Fruit fly (Drosophila melanogaster) ovary, adult (tissue): Measurements from ENCODE around the gene Patr-1.

Experiments
- CG17801 ChIP-seq: fragments of 200-800 bp; optimal IDR thresholded peaks from 2 replicates; lab custom pipeline; 2019; ENCODE audit warnings: missing biosample characterization, mild to moderate bottlenecking, missing genetic modification characterization, moderate library complexity; ENCODE audit not compliant: partially characterized antibody

The Patr-1 gene

dm6 chr3R:17042838-17043569, at the start of gene Patr-1, which contains the start of gene bdwf:
Gene Patr-1, plus strand, starts transcription at chr3R:17043564.
Gene bdwf, minus strand, starts transcription at chr3R:17043136.
- TF ChIP-seq CG17801 (GFP tag; lab: Kevin White, UChicago), result no peak

dm6 chr3R:16996059-16996959, 47.1 kb upstream of the Patr-1 start, which contains the start of the genes EMC2A and CG3534:
Gene EMC2A, minus strand, starts transcription at chr3R:16996071.
Gene CG3534, plus strand, starts transcription at chr3R:16996446.
- TF ChIP-seq CG17801 (GFP tag; lab: Kevin White, UChicago), result no peak

dm6 chr3R:17002218-17003110, 40.9 kb upstream of the Patr-1 start, which contains the start of the genes Sf3a1 and Irc:
Gene Sf3a1, minus strand, starts transcription at chr3R:17002355.
Gene Irc, plus strand, starts transcription at chr3R:17002875.
- no peak for TF ChIP-seq CG17801 (GFP tag; lab: Kevin White, UChicago)

- no peak for TF ChIP-seq CG17801 (GFP tag; lab: Kevin White, UChicago)
Observed at dm6 chr3R:17003468-17003867, 39.9 kb upstream of the Patr-1 start.

- no peak for TF ChIP-seq CG17801 (GFP tag; lab: Kevin White, UChicago)
Observed at dm6 chr3R:17007336-17007735, 36.0 kb upstream of the Patr-1 start.

- TF ChIP-seq CG17801 (GFP tag; lab: Kevin White, UChicago), result no peak
Observed at dm6 chr3R:17008018-17008674, 35.2 kb upstream of the Patr-1 start, which contains the start of gene CG8907. Gene CG8907, plus strand, starts transcription at chr3R:17008269.

dm6 chr3R:17008675-17009022, 34.7 kb upstream of the Patr-1 start:
- TF ChIP-seq CG17801 (GFP tag; lab: Kevin White, UChicago), result no peak

dm6 chr3R:17014276-17014675, 29.1 kb upstream of the Patr-1 start, which contains the start of gene Pxd:
Gene Pxd, plus strand, starts transcription at chr3R:17014576.
- TF ChIP-seq CG17801 (GFP tag; lab: Kevin White, UChicago), result no peak

- no peak for TF ChIP-seq CG17801 (GFP tag; lab: Kevin White, UChicago)
Observed at dm6 chr3R:17016193-17016592, 27.2 kb upstream of the Patr-1 start.

- no peak for TF ChIP-seq CG17801 (GFP tag; lab: Kevin White, UChicago)
Observed at dm6 chr3R:17018902-17019527, 24.3 kb upstream of the Patr-1 start.

dm6 chr3R:17020956-17021355, 22.4 kb upstream of the Patr-1 start, which contains the start of gene Adsl:
Gene Adsl, minus strand, starts transcription at chr3R:17021120.
- TF ChIP-seq CG17801 (GFP tag; lab: Kevin White, UChicago), result peak; percentile 85

dm6 chr3R:17028393-17028792, 15.0 kb upstream of the Patr-1 start, which contains the start of gene CG5225:
Gene CG5225, plus strand, starts transcription at chr3R:17028693.
- TF ChIP-seq CG17801 (GFP tag; lab: Kevin White, UChicago), result no peak

- no peak for TF ChIP-seq CG17801 (GFP tag; lab: Kevin White, UChicago)
Observed at dm6 chr3R:17029796-17030195, 13.6 kb upstream of the Patr-1 start.
